Fruit fly (Drosophila melanogaster): ENCODE data around the gene Cyp4e3.
A peak's percentile ranks its signal among the peaks of the same experiment; 100 is the strongest.

The Cyp4e3 gene

dm6 chr2L:9779147-9779546, 29.3 kb upstream of the Cyp4e3 start (continued):
- peak in 1 of 2 experiments; percentile 32 for TF ChIP-seq chif (GFP tag; optimal IDR thresholded peaks at IDR 0.05)
- TF ChIP-seq CG13296 (GFP tag; optimal IDR thresholded peaks at IDR 0.05), result peak; percentile 0
- no peak for TF ChIP-seq HLH4C (GFP tag; IDR thresholded peaks at IDR 0.05; ENCODE audit: partially characterized antibody)
- no peak for TF ChIP-seq Blimp-1 (GFP tag; optimal IDR thresholded peaks at IDR 0.05)
- TF ChIP-seq ssp (GFP tag; IDR thresholded peaks at IDR 0.05), result no peak
- TF ChIP-seq CG17328 (GFP tag; IDR thresholded peaks at IDR 0.05), result no peak
- TF ChIP-seq hb (GFP tag; IDR thresholded peaks at IDR 0.05; ENCODE audit: partially characterized antibody), result no peak
- TF ChIP-seq luna (GFP tag; optimal IDR thresholded peaks at IDR 0.05), result no peak
- TF ChIP-seq slou (GFP tag; optimal IDR thresholded peaks at IDR 0.05), result no peak
- TF ChIP-seq kah (GFP tag; optimal IDR thresholded peaks at IDR 0.05), result no peak
- TF ChIP-seq CG17385 (GFP tag; optimal IDR thresholded peaks at IDR 0.05), result peak; percentile 16
- no peak for TF ChIP-seq fd102C (GFP tag; optimal IDR thresholded peaks at IDR 0.05)
- no peak for TF ChIP-seq Atf3 (GFP tag; optimal IDR thresholded peaks at IDR 0.05)
- no peak for TF ChIP-seq pita (GFP tag; optimal IDR thresholded peaks at IDR 0.05)
- TF ChIP-seq CG13894 (tag; optimal IDR thresholded peaks at IDR 0.05), result peak; percentile 75
- no peak for TF ChIP-seq ATbp (GFP tag; optimal IDR thresholded peaks at IDR 0.05)
- TF ChIP-seq gcm (GFP tag; optimal IDR thresholded peaks at IDR 0.05), result no peak
- no peak for TF ChIP-seq Oaz (GFP tag; IDR thresholded peaks at IDR 0.05)
- no peak for TF ChIP-seq CG3407 (GFP tag; optimal IDR thresholded peaks at IDR 0.05)
- TF ChIP-seq Hsf (GFP tag; optimal IDR thresholded peaks at IDR 0.05), result no peak
- TF ChIP-seq Bteb2 (GFP tag; optimal IDR thresholded peaks at IDR 0.05), result no peak
- TF ChIP-seq slp2 (GFP tag; optimal IDR thresholded peaks at IDR 0.05), result no peak
- no peak for TF ChIP-seq TFAM (GFP tag; optimal IDR thresholded peaks at IDR 0.05)
- no peak for TF ChIP-seq CG15479 (GFP tag; optimal IDR thresholded peaks at IDR 0.05)
- no peak for TF ChIP-seq bab2 (GFP tag; optimal IDR thresholded peaks at IDR 0.05)
- peak; percentile 35 for TF ChIP-seq CG13424 (tag; optimal IDR thresholded peaks at IDR 0.05)
- TF ChIP-seq CG7928 (GFP tag; optimal IDR thresholded peaks at IDR 0.05), result no peak
- TF ChIP-seq Poxn (GFP tag; IDR thresholded peaks at IDR 0.05), result no peak
- TF ChIP-seq CG3995 (GFP tag; optimal IDR thresholded peaks at IDR 0.05), result no peak
- no peak for TF ChIP-seq Camta (GFP tag; optimal IDR thresholded peaks at IDR 0.05)
- no peak for TF ChIP-seq Fer2 (tag; optimal IDR thresholded peaks at IDR 0.05)
- no peak for TF ChIP-seq CG31224 (GFP tag; IDR thresholded peaks at IDR 0.05)
- no peak for TF ChIP-seq sens-2 (GFP tag; IDR thresholded peaks at IDR 0.05)
- TF ChIP-seq Eip74EF (GFP tag; optimal IDR thresholded peaks at IDR 0.05), result no peak
- TF ChIP-seq zen (tag; optimal IDR thresholded peaks at IDR 0.05), result no peak
- TF ChIP-seq Doc3 (GFP tag; IDR thresholded peaks at IDR 0.05; ENCODE audit: partially characterized antibody), result no peak
- TF ChIP-seq CG6813 (GFP tag; optimal IDR thresholded peaks at IDR 0.05), result no peak
- 0 out of 3 replicates have a peak, but pooled peaks have one; percentile 15 for TF ChIP-seq CG17361 (GFP tag; IDR thresholded peaks at IDR 0.05)
- no peak for TF ChIP-seq CG4424 (GFP tag; optimal IDR thresholded peaks at IDR 0.05)
- no peak for TF ChIP-seq zf30C (GFP tag; optimal IDR thresholded peaks at IDR 0.05)
- TF ChIP-seq emc (GFP tag; optimal IDR thresholded peaks at IDR 0.05), result no peak
- no peak for TF ChIP-seq nerfin-2 (GFP tag; IDR thresholded peaks at IDR 0.05; ENCODE audit: partially characterized antibody)
- TF ChIP-seq CG2199 (GFP tag; IDR thresholded peaks at IDR 0.05), result no peak
- no peak for TF ChIP-seq gsb (GFP tag; IDR thresholded peaks at IDR 0.05)
- TF ChIP-seq dm (GFP tag; optimal IDR thresholded peaks at IDR 0.05), result no peak
- TF ChIP-seq CG2712 (tag; optimal IDR thresholded peaks at IDR 0.05), result no peak
- TF ChIP-seq salm (tag; optimal IDR thresholded peaks at IDR 0.05), result no peak
- peak; percentile 20 for TF ChIP-seq CG10366 (GFP tag; IDR thresholded peaks at IDR 0.05)
- TF ChIP-seq CG1792 (GFP tag; optimal IDR thresholded peaks at IDR 0.05), result no peak
- peak in 1 of 2 experiments; percentile 28 for TF ChIP-seq dpn (GFP tag; optimal IDR thresholded peaks at IDR 0.05)
- TF ChIP-seq tll (GFP tag; optimal IDR thresholded peaks at IDR 0.05), result no peak

All from whole organism, embryonic.